Worm (Caenorhabditis elegans) whole organism, L3 larva: ENCODE data around the gene rpc-25.

Experiments
- lin-39 ChIP-seq: fragments of 150-350 bp; optimal IDR thresholded peaks from 2 replicates; lab custom pipeline; 2018; ENCODE audit warnings: missing biosample characterization, missing genetic modification reagents, missing genetic modification characterization
- pha-4 ChIP-seq: fragments of 150-350 bp; optimal IDR thresholded peaks from 2 replicates; lab custom pipeline; 2014; ENCODE audit warnings: missing biosample characterization, missing genetic modification reagents, missing genetic modification characterization

ce11 chrV:10159972-10160371 is 46.4 kb downstream of the rpc-25 start:
- peak; percentile 15 for TF ChIP-seq pha-4 (tag; lab: Kevin White, UChicago)
- TF ChIP-seq lin-39 (tag; lab: Kevin White, UChicago), result no peak
